Worm (Caenorhabditis elegans) whole organism, late embryonic: ENCODE data around the gene klo-1.

Source experiments
- C08G9.2 ChIP-seq: sonication (generic microtip); optimal IDR thresholded peaks from 2 replicates; lab custom pipeline; 2016; ENCODE audit warnings: mild to moderate bottlenecking, missing genetic modification characterization, moderate library complexity, missing compliant biosample characterization
- C38D4.7 ChIP-seq: fragments of 200-800 bp; sonication (Bioruptor generic); optimal IDR thresholded peaks from 2 replicates; lab custom pipeline; 2018; ENCODE audit warnings: mild to moderate bottlenecking, missing genetic modification characterization, moderate library complexity, missing compliant biosample characterization
- ahr-1 ChIP-seq: sonication (generic microtip); optimal IDR thresholded peaks from 2 replicates; lab custom pipeline; 2016; ENCODE audit warnings: missing genetic modification characterization, missing compliant biosample characterization
- ama-1 ChIP-seq: fragments of 150-350 bp; optimal IDR thresholded peaks from 2 replicates; lab custom pipeline; 2014
- ceh-2 ChIP-seq: sonication (generic microtip); optimal IDR thresholded peaks from 2 replicates; lab custom pipeline; 2016; ENCODE audit warnings: missing genotype, missing genetic modification characterization, missing compliant biosample characterization
- ceh-22 ChIP-seq: sonication (generic microtip); optimal IDR thresholded peaks from 2 replicates; lab custom pipeline; 2017; ENCODE audit warnings: missing biosample characterization, missing genetic modification characterization
- ceh-34 ChIP-seq: sonication (generic microtip); optimal IDR thresholded peaks from 2 replicates; lab custom pipeline; 2016; ENCODE audit warnings: mild to moderate bottlenecking, missing genetic modification characterization, missing compliant biosample characterization
- ceh-45 ChIP-seq: fragments of 200-800 bp; sonication (Bioruptor generic); IDR thresholded peaks from 2 replicates; pipeline ENCODE4 v1.3.6; 2022; ENCODE audit warnings: missing genetic modification reagents, missing genetic modification characterization, missing compliant biosample characterization
- elt-2 ChIP-seq: sonication (generic microtip); optimal IDR thresholded peaks from 2 replicates; lab custom pipeline; 2016; ENCODE audit warnings: missing genetic modification reagents, missing genetic modification characterization, missing compliant biosample characterization
- elt-4 ChIP-seq: sonication (generic microtip); optimal IDR thresholded peaks from 2 replicates; lab custom pipeline; 2016; ENCODE audit warnings: missing genetic modification characterization, missing compliant biosample characterization
- ets-4 ChIP-seq: sonication (generic microtip); optimal IDR thresholded peaks from 2 replicates; lab custom pipeline; 2016; ENCODE audit warnings: missing genetic modification characterization, missing compliant biosample characterization
- eyg-1 ChIP-seq: sonication (generic microtip); optimal IDR thresholded peaks from 2 replicates; lab custom pipeline; 2016; ENCODE audit warnings: missing genotype, missing genetic modification characterization, missing compliant biosample characterization
- fax-1 ChIP-seq: sonication (generic microtip); optimal IDR thresholded peaks from 2 replicates; lab custom pipeline; 2016; ENCODE audit warnings: missing genotype, missing genetic modification characterization, missing compliant biosample characterization
- hlh-13 ChIP-seq: fragments of 200-800 bp; sonication (Bioruptor generic); optimal IDR thresholded peaks from 2 replicates; lab custom pipeline; 2018; ENCODE audit warnings: mild to moderate bottlenecking, missing genetic modification characterization, missing compliant biosample characterization
- hlh-15 ChIP-seq: sonication (generic microtip); optimal IDR thresholded peaks from 2 replicates; lab custom pipeline; 2016; ENCODE audit warnings: missing genetic modification characterization, missing compliant biosample characterization
- hlh-6 ChIP-seq: sonication (generic microtip); optimal IDR thresholded peaks from 2 replicates; lab custom pipeline; 2016; ENCODE audit warnings: missing genotype, missing genetic modification characterization, missing compliant biosample characterization
- hlh-8 ChIP-seq: sonication (generic microtip); optimal IDR thresholded peaks from 2 replicates; lab custom pipeline; 2016; ENCODE audit warnings: missing genotype, missing genetic modification characterization, missing compliant biosample characterization
- mec-3 ChIP-seq: sonication (generic microtip); optimal IDR thresholded peaks from 2 replicates; lab custom pipeline; 2016; ENCODE audit warnings: borderline replicate concordance, missing genetic modification characterization, missing compliant biosample characterization
- nfya-1 ChIP-seq: sonication (generic microtip); optimal IDR thresholded peaks from 2 replicates; lab custom pipeline; 2017; ENCODE audit warnings: missing genetic modification characterization, mild to moderate bottlenecking, missing compliant biosample characterization, antibody characterized with exemption, moderate library complexity
- nhr-11 ChIP-seq: fragments of 150-350 bp; optimal IDR thresholded peaks from 2 replicates; lab custom pipeline; 2014; ENCODE audit warnings: missing biosample characterization, missing genetic modification characterization
- npax-4 ChIP-seq: sonication (generic microtip); optimal IDR thresholded peaks from 2 replicates; lab custom pipeline; 2016; ENCODE audit warnings: missing genetic modification characterization, missing compliant biosample characterization
- odd-2 ChIP-seq: sonication (generic microtip); optimal IDR thresholded peaks from 2 replicates; lab custom pipeline; 2017; ENCODE audit warnings: antibody characterized with exemption, mild to moderate bottlenecking, missing genetic modification characterization, missing compliant biosample characterization
- pag-3 ChIP-seq: sonication (generic microtip); optimal IDR thresholded peaks from 2 replicates; lab custom pipeline; 2016; ENCODE audit warnings: missing compliant biosample characterization, missing genetic modification characterization, borderline replicate concordance
- pat-9 ChIP-seq: fragments of 200-800 bp; sonication (Bioruptor generic); optimal IDR thresholded peaks from 2 replicates; lab custom pipeline; 2018; ENCODE audit warnings: mild to moderate bottlenecking, missing genetic modification characterization, moderate library complexity, missing compliant biosample characterization
- pax-1 ChIP-seq: fragments of 150-350 bp; optimal IDR thresholded peaks from 2 replicates; lab custom pipeline; 2014; ENCODE audit warnings: missing biosample characterization, missing genetic modification characterization
- pha-4 ChIP-seq: fragments of 150-350 bp; optimal IDR thresholded peaks from 2 replicates; lab custom pipeline; 2018; ENCODE audit warnings: missing biosample characterization, missing genetic modification reagents, missing genetic modification characterization
- ref-2 ChIP-seq: sonication (generic microtip); optimal IDR thresholded peaks from 2 replicates; lab custom pipeline; 2016; ENCODE audit warnings: missing genetic modification characterization, missing compliant biosample characterization
- sox-2 ChIP-seq: fragments of 200-800 bp; sonication (Bioruptor generic); IDR thresholded peaks from 2 replicates; pipeline ENCODE4 v1.3.6; 2022; ENCODE audit warnings: missing genetic modification reagents, missing genetic modification characterization, missing compliant biosample characterization
- unc-3 ChIP-seq, 2 experiments: fragments of 200-800 bp in 1 of 2; sonication (Bioruptor generic) in 1 of 2; sonication (generic microtip) in 1 of 2; conservative IDR thresholded peaks in 1 of 2; optimal IDR thresholded peaks in 1 of 2; 2 replicates each; pipeline versions ENCODE4 v1.3.6 to Lab custom; 2016 to 2022; ENCODE audit warnings: missing compliant biosample characterization in 2 of 2, missing genetic modification characterization in 2 of 2, missing genetic modification reagents in 1 of 2
- unc-42 ChIP-seq: sonication (generic microtip); optimal IDR thresholded peaks from 2 replicates; lab custom pipeline; 2016; ENCODE audit warnings: missing genotype, missing genetic modification characterization, missing compliant biosample characterization
- unc-55 ChIP-seq: sonication (generic microtip); optimal IDR thresholded peaks from 2 replicates; lab custom pipeline; 2017; ENCODE audit warnings: missing biosample characterization, missing genetic modification reagents, missing genetic modification characterization
- ztf-16 ChIP-seq: sonication (generic microtip); optimal IDR thresholded peaks from 2 replicates; lab custom pipeline; 2017; ENCODE audit warnings: missing genetic modification characterization, missing compliant biosample characterization

klo-1 gene

ce11 chrIV:7736616-7737015 is 11.4 kb downstream of the klo-1 start:
- TF ChIP-seq unc-55 (GFP tag; lab: Kevin White, UChicago), result no peak
- TF ChIP-seq unc-3 (GFP tag; conservative IDR thresholded peaks at IDR 0.05; lab: Robert Waterston, UW), result no peak
- peak; percentile 2 for TF ChIP-seq unc-3 (tag; optimal IDR thresholded peaks at IDR 0.05; lab: Kevin White, UChicago)

DNA sequence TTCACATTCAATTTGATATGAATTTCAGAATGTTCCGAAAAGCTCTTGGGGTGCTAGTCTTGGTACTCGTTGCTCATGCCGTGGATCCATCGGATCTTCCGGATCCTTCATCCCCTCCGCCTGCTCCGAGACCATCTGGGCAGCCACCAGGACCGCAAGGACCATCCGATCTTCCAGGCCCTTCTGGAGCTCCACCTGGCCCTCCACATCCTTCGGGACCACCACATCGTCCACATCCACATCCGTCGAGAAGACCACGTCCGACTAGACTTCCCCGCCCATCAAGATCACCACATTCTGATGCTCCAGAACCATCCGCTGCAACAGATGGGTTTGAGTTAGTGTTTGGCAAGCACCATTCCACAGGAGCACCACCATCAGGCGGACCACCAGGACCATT is 13.4 kb downstream of the klo-1 start, which contains the start of gene clx-1:
Gene clx-1 (plus strand): TSS at position 30 of the 400 bp plus-strand sequence.
- no peak for TF ChIP-seq ceh-22 (tag; lab: Kevin White, UChicago)
- TF ChIP-seq ceh-45, result no peak
- no peak for TF ChIP-seq pax-1
- TF ChIP-seq C08G9.2 (tag; lab: Kevin White, UChicago), result no peak
- no peak for TF ChIP-seq hlh-13
- no peak for TF ChIP-seq sox-2 (GFP tag; lab: Robert Waterston, UW)
- no peak for TF ChIP-seq elt-4 (tag; lab: Kevin White, UChicago)
- TF ChIP-seq mec-3 (tag; lab: Kevin White, UChicago), result no peak
- no peak for TF ChIP-seq ahr-1 (tag; lab: Kevin White, UChicago)
- TF ChIP-seq, all 69 proteins: peak for 0

- TF ChIP-seq npax-4 (no peak), elt-2 (tag; lab: Kevin White, UChicago) (peak; percentile 36), elt-4 (tag; lab: Kevin White, UChicago) (no peak), hlh-6 (tag; lab: Kevin White, UChicago) (no peak)
Observed at ce11 chrIV:7734173-7734572, 13.9 kb downstream of the klo-1 start.

- TF ChIP-seq elt-4 (tag; lab: Kevin White, UChicago) (no peak), ahr-1 (tag; lab: Kevin White, UChicago) (no peak), fax-1 (tag; lab: Kevin White, UChicago) (no peak), nfya-1 (tag; lab: Kevin White, UChicago) (no peak), ztf-16 (tag; lab: Kevin White, UChicago) (no peak), npax-4 (no peak), hlh-8 (no peak), odd-2 (tag; lab: Kevin White, UChicago) (no peak), hlh-6 (tag; lab: Kevin White, UChicago) (no peak), ets-4 (tag; lab: Kevin White, UChicago) (no peak), ref-2 (no peak), C38D4.7 (GFP tag; lab: Kevin White, UChicago) (no peak), pha-4 (tag; lab: Kevin White, UChicago) (no peak), nhr-11 (tag; lab: Kevin White, UChicago) (no peak), ama-1 (no peak), unc-42 (tag; lab: Kevin White, UChicago) (no peak)
- TF ChIP-seq, all 69 proteins: peak for 0
Observed at ce11 chrIV:7731960-7732359, 16.1 kb downstream of the klo-1 start, which contains the start of the genes C50F7.9 and C50F7.3. Gene C50F7.9, minus strand, starts transcription at chrIV:7732060. Gene C50F7.3, plus strand, starts transcription at chrIV:7732329.

DNA sequence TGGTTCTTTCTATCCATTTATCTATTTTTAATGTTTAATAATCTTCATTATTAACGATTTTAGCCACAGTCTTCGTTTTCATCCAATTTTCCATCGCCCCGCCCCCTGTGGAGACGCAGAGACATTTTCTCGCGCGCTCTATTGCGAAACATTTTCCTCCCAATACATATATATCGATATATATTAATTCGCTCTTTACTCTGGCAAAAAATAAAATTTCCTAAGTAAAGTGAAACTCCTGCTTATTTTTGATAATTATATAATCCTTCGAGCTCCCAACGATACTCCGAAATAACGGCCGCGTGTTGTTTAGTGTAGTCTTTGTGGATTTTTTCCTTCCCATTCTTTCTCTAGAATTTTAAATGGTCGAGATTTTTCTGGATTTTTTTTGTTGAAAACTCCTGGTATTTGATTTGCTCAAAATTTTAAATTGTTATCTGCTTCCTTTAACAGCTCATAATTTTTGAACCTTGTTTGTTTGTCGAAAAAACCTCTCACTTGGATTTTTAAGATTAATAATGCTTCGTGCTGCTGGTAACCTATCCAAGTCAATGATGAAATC is 19.5 kb downstream of the klo-1 start, which contains the start of gene sucg-1:
Gene sucg-1 (plus strand): TSS at position 512 of the 562 bp plus-strand sequence.
- TF ChIP-seq pag-3 (tag; lab: Kevin White, UChicago) (no peak), ceh-2 (tag; lab: Kevin White, UChicago) (no peak), elt-4 (tag; lab: Kevin White, UChicago) (no peak), elt-2 (tag; lab: Kevin White, UChicago) (no peak), hlh-15 (tag; lab: Kevin White, UChicago) (no peak), C08G9.2 (tag; lab: Kevin White, UChicago) (no peak), ceh-34 (tag; lab: Kevin White, UChicago) (no peak), hlh-13 (no peak), eyg-1 (tag; lab: Kevin White, UChicago) (no peak), pat-9 (tag; lab: Kevin White, UChicago) (no peak)
- TF ChIP-seq, all 69 proteins: peak for 0
